Worm (Caenorhabditis elegans) whole organism, L1 larva: ENCODE results near the gene F44B9.5.
A peak's percentile ranks its signal among the peaks of the same experiment; 100 is the strongest.

ENCODE experiments used
- C34B4.2 ChIP-seq: sonication (generic microtip); optimal IDR thresholded peaks from 2 replicates; lab custom pipeline; 2017; ENCODE audit warnings: mild to moderate bottlenecking, missing genetic modification characterization, missing compliant biosample characterization
- Y116A8C.19 ChIP-seq: sonication (generic microtip); optimal IDR thresholded peaks from 2 replicates; lab custom pipeline; 2016; ENCODE audit warnings: missing compliant biosample characterization, missing genetic modification characterization, borderline replicate concordance
- blmp-1 ChIP-seq: fragments of 150-350 bp; optimal IDR thresholded peaks from 2 replicates; lab custom pipeline; 2014; ENCODE audit warnings: missing biosample characterization, missing genetic modification characterization
- ceh-88 ChIP-seq: fragments of 200-800 bp; sonication (Bioruptor generic); IDR thresholded peaks from 2 replicates; pipeline ENCODE4 v1.3.6; 2022; ENCODE audit warnings: missing genetic modification characterization, missing compliant biosample characterization
- ceh-90 ChIP-seq: sonication (generic microtip); optimal IDR thresholded peaks from 2 replicates; lab custom pipeline; 2016; ENCODE audit warnings: missing genetic modification characterization, missing compliant biosample characterization
- ces-1 ChIP-seq: fragments of 150-350 bp; optimal IDR thresholded peaks from 2 replicates; lab custom pipeline; 2014; ENCODE audit warnings: missing biosample characterization, missing genetic modification reagents, missing genetic modification characterization
- dsc-1 ChIP-seq: sonication (generic microtip); optimal IDR thresholded peaks from 2 replicates; lab custom pipeline; 2016; ENCODE audit warnings: mild to moderate bottlenecking, missing genetic modification characterization, missing compliant biosample characterization
- efl-1 ChIP-seq, 4 experiments: fragments of 150-350 bp; optimal IDR thresholded peaks in 3 of 4; peaks in 1 of 4; 1 replicate in 1 of 4; 2 replicates in 3 of 4; lab custom pipeline; 2014; ENCODE audit warnings: missing biosample characterization in 2 of 4, missing genetic modification characterization in 2 of 4, missing genetic modification reagents in 2 of 4
- elt-3 ChIP-seq, 6 experiments: fragments of 150-350 bp in 1 of 6; sonication (generic microtip); optimal IDR thresholded peaks; 2 replicates each; lab custom pipeline; 2017 to 2018; ENCODE audit warnings: missing biosample characterization in 6 of 6, missing genetic modification characterization in 6 of 6, inconsistent platforms in 1 of 6
- fkh-10 ChIP-seq: sonication (generic microtip); optimal IDR thresholded peaks from 2 replicates; lab custom pipeline; 2017; ENCODE audit warnings: missing biosample characterization, missing genetic modification reagents, missing genetic modification characterization
- fos-1 ChIP-seq: fragments of 150-350 bp; optimal IDR thresholded peaks from 2 replicates; lab custom pipeline; 2014; ENCODE audit warnings: missing biosample characterization, missing genetic modification characterization
- grh-1 ChIP-seq: fragments of 200-800 bp; sonication (Bioruptor generic); IDR thresholded peaks from 2 replicates; pipeline ENCODE4 v1.3.6; 2022; ENCODE audit warnings: missing genetic modification reagents, missing genetic modification characterization, missing compliant biosample characterization
- hlh-17 ChIP-seq: fragments of 200-800 bp; sonication (Bioruptor generic); optimal IDR thresholded peaks from 2 replicates; lab custom pipeline; 2018; ENCODE audit warnings: missing genetic modification characterization, mild to moderate bottlenecking, missing compliant biosample characterization, moderate library complexity, borderline replicate concordance
- hlh-4 ChIP-seq: sonication (generic microtip); optimal IDR thresholded peaks from 2 replicates; lab custom pipeline; 2016; ENCODE audit warnings: mild to moderate bottlenecking, missing genetic modification characterization, missing compliant biosample characterization
- irx-1 ChIP-seq: sonication (generic microtip); optimal IDR thresholded peaks from 2 replicates; lab custom pipeline; 2016; ENCODE audit warnings: missing genetic modification characterization, missing compliant biosample characterization
- jun-1 ChIP-seq: fragments of 150-350 bp; optimal IDR thresholded peaks from 2 replicates; lab custom pipeline; 2014; ENCODE audit warnings: missing biosample characterization, missing genetic modification reagents, missing genetic modification characterization
- lin-13 ChIP-seq: fragments of 150-350 bp; optimal IDR thresholded peaks from 2 replicates; lab custom pipeline; 2014; ENCODE audit warnings: missing biosample characterization, missing genetic modification reagents, missing genetic modification characterization
- lin-15B ChIP-seq: fragments of 150-350 bp; sonication (generic microtip); optimal IDR thresholded peaks from 3 replicates; lab custom pipeline; 2014; ENCODE audit warnings: missing biosample characterization, missing genetic modification characterization
- lin-35 ChIP-seq, 2 experiments: fragments of 150-350 bp; optimal IDR thresholded peaks; 2 replicates each; lab custom pipeline; 2014; ENCODE audit warnings: missing biosample characterization in 2 of 2, missing genetic modification characterization in 2 of 2, missing genetic modification reagents in 2 of 2
- lir-3 ChIP-seq: sonication (generic microtip); optimal IDR thresholded peaks from 2 replicates; lab custom pipeline; 2016; ENCODE audit warnings: mild to moderate bottlenecking, missing genetic modification characterization, moderate library complexity, missing compliant biosample characterization; ENCODE audit not compliant: poor library complexity
- lsy-2 ChIP-seq, 2 experiments: fragments of 150-350 bp; optimal IDR thresholded peaks; 2 replicates each; lab custom pipeline; 2014; ENCODE audit warnings: missing biosample characterization in 2 of 2, missing genetic modification characterization in 2 of 2
- mdl-1 ChIP-seq, 2 experiments: fragments of 150-350 bp; optimal IDR thresholded peaks; 2 replicates each; lab custom pipeline; 2014 to 2017; ENCODE audit warnings: missing biosample characterization in 2 of 2, missing genetic modification characterization in 2 of 2, inconsistent platforms in 1 of 2
- nhr-12 ChIP-seq: sonication (generic microtip); optimal IDR thresholded peaks from 2 replicates; lab custom pipeline; 2017; ENCODE audit warnings: missing biosample characterization, missing genetic modification characterization
- nhr-237 ChIP-seq: fragments of 150-350 bp; optimal IDR thresholded peaks from 2 replicates; lab custom pipeline; 2014; ENCODE audit warnings: missing biosample characterization, missing genetic modification characterization
- nhr-28 ChIP-seq: fragments of 150-350 bp; optimal IDR thresholded peaks from 2 replicates; lab custom pipeline; 2014; ENCODE audit warnings: missing biosample characterization, missing genetic modification characterization
- nhr-47 ChIP-seq: sonication (generic microtip); optimal IDR thresholded peaks from 2 replicates; lab custom pipeline; 2016; ENCODE audit warnings: mild to moderate bottlenecking, missing genetic modification characterization, moderate library complexity, missing compliant biosample characterization
- nhr-71 ChIP-seq: sonication (generic microtip); optimal IDR thresholded peaks from 2 replicates; lab custom pipeline; 2016; ENCODE audit warnings: mild to moderate bottlenecking, missing genetic modification characterization, moderate library complexity, missing compliant biosample characterization
- nhr-76 ChIP-seq: sonication (generic microtip); optimal IDR thresholded peaks from 2 replicates; lab custom pipeline; 2017; ENCODE audit warnings: missing biosample characterization, missing genetic modification characterization
- nhr-90 ChIP-seq: sonication (generic microtip); optimal IDR thresholded peaks from 2 replicates; lab custom pipeline; 2016; ENCODE audit warnings: mild to moderate bottlenecking, missing genetic modification characterization, missing compliant biosample characterization; ENCODE audit not compliant: poor library complexity
- pax-3 ChIP-seq: fragments of 200-800 bp; sonication (Bioruptor generic); optimal IDR thresholded peaks from 2 replicates; lab custom pipeline; 2018; ENCODE audit warnings: mild to moderate bottlenecking, missing genetic modification characterization, moderate library complexity, missing compliant biosample characterization
- skn-1 ChIP-seq: fragments of 150-350 bp; optimal IDR thresholded peaks from 2 replicates; lab custom pipeline; 2014; ENCODE audit warnings: missing biosample characterization, missing genetic modification characterization
- snu-23 ChIP-seq: sonication (generic microtip); optimal IDR thresholded peaks from 2 replicates; lab custom pipeline; 2016; ENCODE audit warnings: missing genetic modification characterization, missing compliant biosample characterization
- sox-4 ChIP-seq: sonication (generic microtip); optimal IDR thresholded peaks from 2 replicates; lab custom pipeline; 2016; ENCODE audit warnings: missing genetic modification characterization, missing compliant biosample characterization
- sup-37 ChIP-seq: fragments of 200-800 bp; sonication (Bioruptor generic); optimal IDR thresholded peaks from 2 replicates; lab custom pipeline; 2018; ENCODE audit warnings: mild to moderate bottlenecking, missing genetic modification characterization, missing compliant biosample characterization
- swsn-7 ChIP-seq: sonication (generic microtip); optimal IDR thresholded peaks from 2 replicates; lab custom pipeline; 2016; ENCODE audit warnings: missing genetic modification characterization, missing compliant biosample characterization
- tbx-2 ChIP-seq: sonication (generic microtip); optimal IDR thresholded peaks from 2 replicates; lab custom pipeline; 2016; ENCODE audit warnings: missing genetic modification characterization, missing compliant biosample characterization
- unc-30 ChIP-seq: sonication (generic microtip); optimal IDR thresholded peaks from 2 replicates; lab custom pipeline; 2017; ENCODE audit warnings: missing biosample characterization, missing genetic modification characterization
- unc-62 ChIP-seq: fragments of 150-350 bp; optimal IDR thresholded peaks from 2 replicates; lab custom pipeline; 2014; ENCODE audit warnings: missing biosample characterization, missing genetic modification reagents, missing genetic modification characterization
- unc-86 ChIP-seq: sonication (generic microtip); optimal IDR thresholded peaks from 2 replicates; lab custom pipeline; 2016; ENCODE audit warnings: missing genetic modification characterization, missing compliant biosample characterization
- vab-15 ChIP-seq: sonication (generic microtip); optimal IDR thresholded peaks from 2 replicates; lab custom pipeline; 2017; ENCODE audit warnings: missing genotype, mild to moderate bottlenecking, missing genetic modification characterization, missing compliant biosample characterization
- zip-4 ChIP-seq: fragments of 200-800 bp; sonication (Bioruptor generic); optimal IDR thresholded peaks from 2 replicates; lab custom pipeline; 2018; ENCODE audit warnings: mild to moderate bottlenecking, missing genetic modification characterization, moderate library complexity, missing compliant biosample characterization
- ztf-11 ChIP-seq, 2 experiments: sonication (generic microtip); optimal IDR thresholded peaks; 2 replicates each; lab custom pipeline; 2016 to 2017; ENCODE audit warnings: missing genetic modification characterization in 2 of 2, missing biosample characterization in 1 of 2, missing compliant biosample characterization in 1 of 2
- ztf-4 ChIP-seq: fragments of 150-350 bp; optimal IDR thresholded peaks from 2 replicates; lab custom pipeline; 2014; ENCODE audit warnings: missing biosample characterization, missing genetic modification characterization

Gene F44B9.5

DNA sequence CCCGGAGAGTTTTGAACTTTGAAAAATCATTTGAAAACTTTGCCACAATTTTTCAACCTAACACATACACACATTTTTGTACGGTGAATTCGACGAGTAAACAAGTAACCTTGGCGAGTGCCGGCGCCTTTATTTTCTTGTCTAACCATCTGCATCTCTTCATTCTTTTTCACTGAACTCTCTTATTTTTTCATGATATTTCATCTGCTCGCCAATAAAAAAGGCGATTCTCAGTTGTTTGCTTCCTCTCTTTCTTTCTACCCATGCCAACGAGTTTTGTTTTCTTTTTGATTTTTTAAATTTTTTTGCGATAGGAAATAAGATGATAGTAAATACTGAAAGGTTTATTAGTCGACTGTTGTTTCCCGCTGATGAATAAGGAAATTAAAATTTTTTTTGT, 37.6 kb downstream of the F44B9.5 start (continued):
- no peak for TF ChIP-seq lin-15B (tag; lab: Kevin White, UChicago)
- no peak for TF ChIP-seq fkh-10 (GFP tag; lab: Kevin White, UChicago)
- no peak for TF ChIP-seq lir-3 (tag; lab: Kevin White, UChicago)
- peak; percentile 77 for TF ChIP-seq snu-23
- no peak for TF ChIP-seq nhr-12
- no peak for TF ChIP-seq hlh-17 (GFP tag; lab: Kevin White, UChicago)
- no peak for TF ChIP-seq ces-1 (GFP tag; lab: Kevin White, UChicago)
- TF ChIP-seq sup-37 = no peak
- peak; percentile 74 for TF ChIP-seq nhr-71 (tag; lab: Kevin White, UChicago)
- TF ChIP-seq nhr-90 (tag; lab: Kevin White, UChicago) = peak; percentile 66
- peak; percentile 59 for TF ChIP-seq swsn-7 (tag; lab: Kevin White, UChicago)
- TF ChIP-seq blmp-1 (tag; lab: Kevin White, UChicago) = peak; percentile 46
- peak; percentile 38 to 68 for TF ChIP-seq lin-35 (GFP tag; optimal IDR thresholded peaks at IDR 0.05; lab: Kevin White, UChicago)
- peak; percentile 31 for TF ChIP-seq dsc-1 (tag; lab: Kevin White, UChicago)
- no peak for TF ChIP-seq nhr-28 (tag; lab: Kevin White, UChicago)
- no peak for TF ChIP-seq pax-3 (tag; lab: Kevin White, UChicago)
- TF ChIP-seq unc-86 (tag; lab: Kevin White, UChicago) = no peak
- no peak for TF ChIP-seq mdl-1 (tag; optimal IDR thresholded peaks at IDR 0.05; lab: Kevin White, UChicago)
- no peak for TF ChIP-seq nhr-76 (tag; lab: Kevin White, UChicago)
- TF ChIP-seq zip-4 (GFP tag; lab: Kevin White, UChicago) = no peak
- no peak for TF ChIP-seq ztf-4 (tag; lab: Kevin White, UChicago)
- TF ChIP-seq jun-1 (tag; lab: Kevin White, UChicago) = peak; percentile 26
- TF ChIP-seq unc-30 = no peak
- no peak for TF ChIP-seq hlh-4
- TF ChIP-seq unc-62 (GFP tag; lab: Kevin White, UChicago) = no peak
- peak; percentile 50 for TF ChIP-seq fos-1 (tag; lab: Kevin White, UChicago)
- peak; percentile 57 to 67 for TF ChIP-seq lsy-2 (tag; optimal IDR thresholded peaks at IDR 0.05; lab: Kevin White, UChicago)
- no peak for TF ChIP-seq C34B4.2
- TF ChIP-seq vab-15 = no peak
- peak; percentile 56 for TF ChIP-seq irx-1
- TF ChIP-seq skn-1 (tag; lab: Kevin White, UChicago) = peak; percentile 11
- peak; percentile 51 for TF ChIP-seq tbx-2 (tag; lab: Kevin White, UChicago)
- TF ChIP-seq ceh-88 (GFP tag; lab: Robert Waterston, UW) = peak; percentile 27; the same call in 1 of the 2 replicates
- TF ChIP-seq nhr-237 (tag; lab: Kevin White, UChicago) = no peak
- TF ChIP-seq lin-13 (GFP tag; lab: Kevin White, UChicago) = peak; percentile 33
- TF ChIP-seq elt-3 (tag; optimal IDR thresholded peaks at IDR 0.05; lab: Kevin White, UChicago) = peak in 1 of 6 experiments; percentile 57
- no peak for TF ChIP-seq grh-1 (GFP tag; lab: Robert Waterston, UW)
- TF ChIP-seq ceh-90 (tag; lab: Kevin White, UChicago) = no peak
- no peak for TF ChIP-seq sox-4 (tag; lab: Kevin White, UChicago)
- TF ChIP-seq Y116A8C.19 (tag; lab: Kevin White, UChicago) = no peak
- peak; percentile 60 for TF ChIP-seq nhr-47
- TF ChIP-seq efl-1 (optimal IDR thresholded peaks at IDR 0.05; lab: Kevin White, UChicago) = peak; percentile 68 to 79
- peak; percentile 46 to 92 for TF ChIP-seq efl-1 (GFP tag; optimal IDR thresholded peaks at IDR 0.05 in 1 of 2; lab: Kevin White, UChicago)
- no peak for TF ChIP-seq ztf-11 (tag; optimal IDR thresholded peaks at IDR 0.05; lab: Kevin White, UChicago)
